Worm (Caenorhabditis elegans) whole organism, L3 larva: Measurements from ENCODE around the gene twk-49.

Experiments
- daf-12 ChIP-seq: fragments of 150-350 bp; optimal IDR thresholded peaks from 2 replicates; lab custom pipeline; 2014; ENCODE audit warnings: missing biosample characterization, missing genetic modification reagents, missing genetic modification characterization
- egl-27 ChIP-seq: sonication (generic microtip); optimal IDR thresholded peaks from 4 replicates; lab custom pipeline; 2017; ENCODE audit warnings: missing biosample characterization, missing genetic modification reagents, missing genetic modification characterization
- nhr-11 ChIP-seq: fragments of 150-350 bp; optimal IDR thresholded peaks from 2 replicates; lab custom pipeline; 2014; ENCODE audit warnings: missing biosample characterization, missing genetic modification characterization

ce11 chrII:6489711-6490184, 9.2 kb downstream of the twk-49 start, which contains the start of the genes snr-3 and rsp-5:
- no peak for TF ChIP-seq egl-27 (tag; lab: Kevin White, UChicago)
- no peak for TF ChIP-seq daf-12 (tag; lab: Kevin White, UChicago)
- TF ChIP-seq nhr-11 (tag; lab: Kevin White, UChicago), result no peak
